Fruit fly (Drosophila melanogaster) whole organism, adult: ENCODE data around the gene CG43137.

Experiments used
- Clk ChIP-seq: fragments of 200-800 bp; sonication (Bioruptor generic); optimal IDR thresholded peaks from 2 replicates; lab custom pipeline; 2017; ENCODE audit warnings: missing biosample characterization, missing genetic modification characterization
- ovo ChIP-seq: fragments of 200-800 bp; sonication (Bioruptor generic); optimal IDR thresholded peaks from 2 replicates; lab custom pipeline; 2016; ENCODE audit warnings: missing biosample characterization, missing genetic modification characterization

DNA sequence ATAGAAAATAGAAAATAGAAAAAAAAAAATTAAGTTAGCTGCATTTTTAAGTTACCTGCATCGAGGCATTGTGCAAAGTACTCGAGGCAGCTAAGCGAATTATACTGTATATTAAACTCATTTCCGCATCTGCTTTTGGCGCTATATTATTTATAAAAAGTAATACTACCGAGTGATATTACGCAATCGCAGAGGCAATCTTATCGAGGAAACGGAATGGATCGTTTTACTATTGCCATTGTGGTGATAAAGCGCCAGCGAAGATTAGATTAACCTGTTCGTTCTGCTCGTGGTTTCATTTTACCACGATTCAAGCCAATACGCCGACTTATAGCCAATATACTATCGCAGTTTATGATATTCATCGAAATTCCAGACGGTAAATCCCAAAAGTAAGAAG lies 19.3 kb upstream of the CG43137 start:
- TF ChIP-seq Clk (no peak), ovo (no peak)
